Worm (Caenorhabditis elegans) whole organism, L2 larva: ENCODE results near the gene K03H1.7.
A peak's percentile ranks its signal among the peaks of the same experiment; 100 is the strongest.

Source experiments
- C34F6.9 ChIP-seq: fragments of 150-350 bp; optimal IDR thresholded peaks from 2 replicates; lab custom pipeline; 2014; ENCODE audit warnings: missing biosample characterization, missing genetic modification characterization
- F13H6.1 ChIP-seq: sonication (generic microtip); optimal IDR thresholded peaks from 2 replicates; lab custom pipeline; 2016; ENCODE audit warnings: missing genetic modification characterization, missing compliant biosample characterization
- Y55F3AM.14 ChIP-seq: fragments of 200-800 bp; sonication (Bioruptor generic); optimal IDR thresholded peaks from 2 replicates; lab custom pipeline; 2018; ENCODE audit warnings: mild to moderate bottlenecking, missing genetic modification characterization, missing compliant biosample characterization
- ZK546.5 ChIP-seq: sonication (generic microtip); optimal IDR thresholded peaks from 2 replicates; lab custom pipeline; 2017; ENCODE audit warnings: missing biosample characterization, missing genetic modification characterization
- aly-2 ChIP-seq: fragments of 150-350 bp; optimal IDR thresholded peaks from 2 replicates; lab custom pipeline; 2014; ENCODE audit warnings: missing biosample characterization, missing genetic modification characterization
- ama-1 ChIP-seq: fragments of 150-350 bp; optimal IDR thresholded peaks from 2 replicates; lab custom pipeline; 2018; ENCODE audit warnings: inconsistent platforms
- blmp-1 ChIP-seq: sonication (generic microtip); optimal IDR thresholded peaks from 2 replicates; lab custom pipeline; 2017; ENCODE audit warnings: missing genetic modification characterization, mild to moderate bottlenecking, missing compliant biosample characterization, antibody characterized with exemption, moderate library complexity; ENCODE audit not compliant: insufficient read depth
- ceh-16 ChIP-seq: fragments of 150-350 bp; optimal IDR thresholded peaks from 2 replicates; lab custom pipeline; 2014; ENCODE audit warnings: missing biosample characterization, missing genetic modification characterization
- crh-2 ChIP-seq: sonication (generic microtip); optimal IDR thresholded peaks from 2 replicates; lab custom pipeline; 2017; ENCODE audit warnings: missing biosample characterization, missing genetic modification characterization
- elt-3 ChIP-seq: sonication (generic microtip); optimal IDR thresholded peaks from 2 replicates; lab custom pipeline; 2017; ENCODE audit warnings: missing biosample characterization, missing genetic modification characterization
- fos-1 ChIP-seq: fragments of 150-350 bp; optimal IDR thresholded peaks from 2 replicates; lab custom pipeline; 2014; ENCODE audit warnings: missing biosample characterization, missing genetic modification characterization
- gmeb-1 ChIP-seq: fragments of 150-350 bp; optimal IDR thresholded peaks from 2 replicates; lab custom pipeline; 2014; ENCODE audit warnings: missing biosample characterization, missing genetic modification characterization
- lin-11 ChIP-seq: fragments of 150-350 bp; sonication (generic microtip); optimal IDR thresholded peaks from 2 replicates; lab custom pipeline; 2014; ENCODE audit warnings: missing biosample characterization, missing genetic modification characterization, inconsistent platforms, mixed read lengths
- lin-13 ChIP-seq: fragments of 150-350 bp; optimal IDR thresholded peaks from 2 replicates; lab custom pipeline; 2014; ENCODE audit warnings: missing biosample characterization, missing genetic modification reagents, missing genetic modification characterization
- lin-39 ChIP-seq: fragments of 150-350 bp; optimal IDR thresholded peaks from 2 replicates; lab custom pipeline; 2014; ENCODE audit warnings: missing biosample characterization, missing genetic modification reagents, missing genetic modification characterization
- lsy-2 ChIP-seq, 2 experiments: fragments of 150-350 bp in 1 of 2; sonication (generic microtip) in 1 of 2; optimal IDR thresholded peaks; 2 replicates each; lab custom pipeline; 2014 to 2017; ENCODE audit warnings: missing biosample characterization in 2 of 2, missing genetic modification characterization in 2 of 2
- nhr-10 ChIP-seq: sonication (generic microtip); optimal IDR thresholded peaks from 2 replicates; lab custom pipeline; 2017; ENCODE audit warnings: missing biosample characterization, missing genetic modification characterization
- nhr-11 ChIP-seq: fragments of 150-350 bp; optimal IDR thresholded peaks from 2 replicates; lab custom pipeline; 2014; ENCODE audit warnings: missing biosample characterization, missing genetic modification characterization
- nhr-129 ChIP-seq: fragments of 150-350 bp; optimal IDR thresholded peaks from 2 replicates; lab custom pipeline; 2014; ENCODE audit warnings: missing biosample characterization, missing genetic modification characterization
- nhr-23 ChIP-seq: fragments of 150-350 bp; optimal IDR thresholded peaks from 2 replicates; lab custom pipeline; 2014; ENCODE audit warnings: missing biosample characterization, missing genetic modification reagents, missing genetic modification characterization
- nhr-6 ChIP-seq: fragments of 150-350 bp; optimal IDR thresholded peaks from 2 replicates; lab custom pipeline; 2014; ENCODE audit warnings: missing biosample characterization, missing genetic modification characterization
- nhr-77 ChIP-seq: fragments of 150-350 bp; optimal IDR thresholded peaks from 2 replicates; lab custom pipeline; 2014; ENCODE audit warnings: missing biosample characterization, missing genetic modification characterization
- skn-1 ChIP-seq: sonication (generic microtip); optimal IDR thresholded peaks from 2 replicates; lab custom pipeline; 2017; ENCODE audit warnings: missing biosample characterization, missing genetic modification characterization
- sma-3 ChIP-seq: sonication (generic microtip); optimal IDR thresholded peaks from 2 replicates; lab custom pipeline; 2016; ENCODE audit warnings: missing genetic modification reagents, missing genetic modification characterization, missing compliant biosample characterization
- sma-9 ChIP-seq, 2 experiments: fragments of 150-350 bp in 1 of 2; sonication (generic microtip) in 1 of 2; optimal IDR thresholded peaks; 2 replicates each; lab custom pipeline; 2014 to 2016; ENCODE audit warnings: missing genetic modification characterization in 2 of 2, mild to moderate bottlenecking in 1 of 2, missing biosample characterization in 1 of 2, missing compliant biosample characterization in 1 of 2, missing genetic modification reagents in 1 of 2, moderate library complexity in 1 of 2
- unc-39 ChIP-seq: fragments of 150-350 bp; optimal IDR thresholded peaks from 2 replicates; lab custom pipeline; 2014; ENCODE audit warnings: missing biosample characterization, missing genetic modification characterization
- unc-55 ChIP-seq: fragments of 150-350 bp; sonication (generic microtip); optimal IDR thresholded peaks from 3 replicates; lab custom pipeline; 2014; ENCODE audit warnings: missing biosample characterization, missing genetic modification reagents, missing genetic modification characterization
- unc-62 ChIP-seq: fragments of 150-350 bp; optimal IDR thresholded peaks from 2 replicates; lab custom pipeline; 2014; ENCODE audit warnings: missing biosample characterization, missing genetic modification reagents, missing genetic modification characterization
- zag-1 ChIP-seq: fragments of 150-350 bp; optimal IDR thresholded peaks from 2 replicates; lab custom pipeline; 2014; ENCODE audit warnings: missing biosample characterization, missing genetic modification characterization
- ztf-1 ChIP-seq: fragments of 200-800 bp; sonication (Bioruptor generic); conservative IDR thresholded peaks from 2 replicates; pipeline ENCODE4 v1.3.6; 2022; ENCODE audit warnings: missing genetic modification characterization, missing compliant biosample characterization

The K03H1.7 gene

DNA sequence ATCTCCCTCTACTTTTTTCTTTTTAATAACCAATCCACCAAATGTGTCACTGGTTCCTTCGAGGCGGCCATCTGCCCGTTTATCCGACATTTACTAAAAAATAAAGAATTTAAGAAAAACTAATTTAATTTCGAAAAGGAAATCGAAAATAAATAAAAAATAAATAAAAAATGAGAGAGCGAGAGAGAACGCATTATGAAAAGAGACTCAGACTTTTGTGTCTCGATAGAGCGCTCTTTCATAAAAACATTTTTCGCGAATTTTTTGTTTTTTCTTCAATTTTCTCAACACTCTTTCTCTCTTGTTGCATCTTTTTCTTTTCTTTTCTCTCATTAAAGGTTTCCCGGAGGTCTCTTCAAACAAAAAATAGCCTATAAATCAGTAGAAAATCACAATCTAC lies 8.9 kb downstream of the K03H1.7 start, which contains the start of gene mog-1:
Gene mog-1, minus strand, starts transcription at position 93 of the 400 bp plus-strand sequence.
- TF ChIP-seq lsy-2 (tag; optimal IDR thresholded peaks at IDR 0.05; lab: Kevin White, UChicago) (peak in 1 of 2 experiments; percentile 34), unc-55 (GFP tag; lab: Kevin White, UChicago) (peak; percentile 60), C34F6.9 (tag; lab: Kevin White, UChicago) (peak; percentile 66), zag-1 (tag; lab: Kevin White, UChicago) (no peak), fos-1 (tag; lab: Kevin White, UChicago) (peak; percentile 5)

DNA sequence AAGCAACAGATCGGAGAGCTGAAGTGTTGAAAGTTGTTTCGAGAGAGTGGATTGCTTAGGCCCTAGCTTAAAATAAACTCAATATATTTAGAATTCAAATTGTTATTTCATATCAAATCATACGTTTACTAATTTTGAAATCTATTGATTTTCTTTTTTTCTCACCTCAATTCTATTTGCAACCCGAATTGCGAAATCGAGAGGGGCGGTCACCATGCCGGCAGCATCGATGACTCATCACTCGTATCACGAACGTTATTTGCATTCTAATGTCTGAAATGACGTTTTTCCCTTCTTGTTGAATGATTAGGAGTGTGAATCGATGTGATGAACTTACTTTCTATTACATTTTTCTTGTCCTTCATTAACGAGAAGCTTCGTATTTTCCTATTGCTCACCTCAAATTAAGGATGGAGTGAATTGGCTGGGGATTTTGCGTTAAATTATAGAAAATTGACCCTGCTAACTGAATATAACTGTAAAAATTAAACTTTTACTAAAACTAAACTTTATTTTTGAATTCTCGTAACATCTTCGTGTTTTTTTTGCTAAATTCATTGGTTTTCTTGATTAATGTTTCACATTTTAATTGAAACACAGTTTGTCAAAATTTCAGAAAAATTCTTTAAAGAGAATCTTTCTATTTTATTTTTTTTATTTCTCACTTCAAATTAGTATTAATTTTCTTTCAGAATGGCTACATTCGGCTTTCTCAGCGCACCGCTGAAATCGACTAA lies 9.6 kb downstream of the K03H1.7 start, which contains the start of gene alx-1:
Gene alx-1, plus strand, starts transcription at position 687 of the 737 bp plus-strand sequence.
- no peak for TF ChIP-seq nhr-11 (tag; lab: Kevin White, UChicago)
- TF ChIP-seq nhr-10 (tag; lab: Kevin White, UChicago), result no peak
- TF ChIP-seq nhr-77, result no peak
- TF ChIP-seq gmeb-1, result no peak
- no peak for TF ChIP-seq nhr-23 (tag; lab: Kevin White, UChicago)
- TF ChIP-seq Y55F3AM.14 (GFP tag; lab: Kevin White, UChicago), result no peak
- peak; percentile 99 for TF ChIP-seq fos-1 (tag; lab: Kevin White, UChicago)
- TF ChIP-seq lin-11 (tag; lab: Kevin White, UChicago), result no peak
- TF ChIP-seq sma-3 (GFP tag; lab: Kevin White, UChicago), result peak; percentile 1
- peak; percentile 8 for TF ChIP-seq nhr-129
- TF ChIP-seq crh-2 (tag; lab: Kevin White, UChicago), result peak; percentile 3

DNA sequence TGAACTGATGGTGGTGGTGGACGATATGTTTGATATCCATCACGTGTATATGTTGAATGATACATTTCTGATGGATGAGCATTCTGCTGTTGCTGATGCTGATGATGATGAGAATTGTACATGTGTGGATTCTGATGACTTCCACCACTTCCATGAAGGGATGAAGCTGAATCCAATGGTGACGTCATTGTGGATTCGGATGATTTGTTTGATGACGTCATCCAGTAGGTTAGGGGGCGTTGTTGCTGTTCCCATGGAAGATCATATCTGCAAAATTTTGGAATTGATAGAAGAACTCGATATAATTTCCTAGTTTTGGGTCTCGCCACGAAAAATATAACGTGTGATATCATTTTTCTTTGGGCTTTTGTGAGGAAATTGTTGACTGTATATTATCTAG lies 16.2 kb downstream of the K03H1.7 start:
- no peak for TF ChIP-seq ceh-16 (tag; lab: Kevin White, UChicago)
- TF ChIP-seq, all 48 proteins: peak for 0

DNA sequence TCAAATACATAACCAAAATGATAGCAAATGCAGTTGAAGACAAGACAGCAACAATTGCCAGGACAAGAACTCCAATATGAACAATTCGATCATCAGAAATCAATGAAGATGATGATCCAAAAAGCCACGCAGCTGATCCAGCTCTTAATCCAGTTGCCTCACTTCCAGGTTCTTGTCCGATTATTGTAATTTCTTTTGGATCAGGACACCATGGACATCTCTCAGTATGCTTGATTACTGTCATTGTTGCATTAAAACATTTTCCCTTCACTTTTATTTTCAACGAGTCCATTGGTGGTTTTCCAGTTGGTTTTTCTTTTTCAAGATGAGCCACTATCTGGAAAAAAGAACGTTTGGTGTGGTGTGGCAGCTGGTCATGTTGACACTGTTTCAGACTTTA lies 17.2 kb downstream of the K03H1.7 start:
- TF ChIP-seq aly-2, result no peak
- TF ChIP-seq ZK546.5, result no peak
- TF ChIP-seq unc-62 (GFP tag; lab: Kevin White, UChicago), result no peak

DNA sequence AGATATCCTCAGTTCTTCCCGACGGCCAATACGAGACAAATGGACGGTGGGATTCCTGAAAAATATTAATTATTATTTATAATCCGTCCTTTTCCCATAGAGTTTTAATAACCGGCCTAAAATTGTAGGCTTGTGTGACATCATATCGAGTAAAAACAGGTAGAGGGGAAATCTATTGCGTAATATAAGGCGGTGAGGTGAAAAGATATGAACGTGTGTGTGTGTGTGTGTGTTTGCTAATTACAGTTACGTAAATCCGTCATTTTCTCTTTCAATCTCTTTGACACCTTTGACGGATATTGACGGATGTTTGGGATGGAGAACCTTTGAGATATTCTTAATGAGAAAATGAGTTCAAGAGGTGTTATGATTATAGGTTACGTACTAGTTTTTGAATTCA lies 18.2 kb downstream of the K03H1.7 start:
- no peak for TF ChIP-seq skn-1 (tag; lab: Kevin White, UChicago)

DNA sequence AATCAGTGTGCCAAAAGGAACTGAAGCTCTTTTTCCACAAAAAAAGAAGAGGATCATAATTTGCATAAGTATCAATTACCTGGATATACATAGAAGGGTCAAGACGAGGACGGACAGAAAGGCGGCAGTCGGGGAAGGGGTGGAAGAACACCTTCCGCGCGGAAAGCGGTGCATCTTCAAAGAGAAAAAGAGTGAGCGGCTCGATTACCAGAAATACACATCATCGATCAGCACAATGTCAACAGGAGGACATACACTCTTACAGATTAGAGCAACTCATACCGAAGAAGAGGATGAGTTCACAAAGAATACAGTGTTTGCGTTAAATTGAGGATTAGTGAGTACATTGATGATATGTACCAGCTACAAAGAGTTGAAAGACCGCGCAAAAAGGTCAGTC lies 22.2 kb downstream of the K03H1.7 start:
- TF ChIP-seq lsy-2 (tag; optimal IDR thresholded peaks at IDR 0.05; lab: Kevin White, UChicago), result no peak
- no peak for TF ChIP-seq blmp-1 (tag; lab: Kevin White, UChicago)
- TF ChIP-seq lin-13 (GFP tag; lab: Kevin White, UChicago), result no peak
- TF ChIP-seq lin-39 (tag; lab: Kevin White, UChicago), result no peak
- no peak for TF ChIP-seq elt-3 (tag; lab: Kevin White, UChicago)
- no peak for TF ChIP-seq unc-55 (GFP tag; lab: Kevin White, UChicago)
- TF ChIP-seq aly-2, result no peak
- TF ChIP-seq F13H6.1 (tag; lab: Kevin White, UChicago), result no peak
- no peak for TF ChIP-seq ama-1 (lab: Kevin White, UChicago)
- TF ChIP-seq, all 48 proteins: peak for 0

DNA sequence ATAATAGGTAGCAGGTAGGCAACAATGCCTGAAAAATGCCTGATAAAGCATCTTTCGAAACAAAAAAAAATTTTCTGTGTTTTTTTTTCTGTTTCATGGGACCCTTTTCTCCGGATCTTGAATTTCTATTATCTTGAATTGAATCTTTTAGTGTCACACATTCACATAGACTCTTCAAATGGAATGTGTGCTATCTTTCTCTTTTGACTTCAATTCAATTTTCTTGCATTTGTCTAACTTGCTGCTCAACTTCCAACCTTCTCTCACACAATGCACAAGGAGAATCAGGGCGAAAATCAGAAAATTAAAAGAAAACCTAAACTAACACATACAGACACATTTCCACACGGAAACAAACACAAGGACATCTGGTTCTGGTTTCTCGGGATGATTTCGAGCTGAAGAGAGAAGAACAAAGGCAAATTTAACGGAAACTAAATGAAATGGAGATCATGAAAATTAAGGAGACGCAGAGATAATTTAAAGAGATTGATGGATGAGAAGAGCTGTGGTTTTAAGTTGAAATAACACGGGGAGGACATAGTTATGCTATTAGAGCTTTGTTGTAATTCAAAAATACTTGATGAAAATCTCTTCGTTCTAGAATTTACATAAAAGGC lies 25.1 kb downstream of the K03H1.7 start:
- no peak for TF ChIP-seq nhr-6
- no peak for TF ChIP-seq unc-39 (tag; lab: Kevin White, UChicago)
- TF ChIP-seq sma-9 (GFP tag; optimal IDR thresholded peaks at IDR 0.05; lab: Kevin White, UChicago), result no peak
- no peak for TF ChIP-seq sma-9 (tag; optimal IDR thresholded peaks at IDR 0.05; lab: Kevin White, UChicago)
- no peak for TF ChIP-seq ztf-1 (GFP tag; lab: Robert Waterston, UW)
- no peak for TF ChIP-seq skn-1 (tag; lab: Kevin White, UChicago)
